Fruit fly (Drosophila melanogaster): ENCODE results near the gene CG13293.

CG13293 gene

dm6 chr3L:6071454-6072189 is 11.1 kb upstream of the CG13293 start, which contains the start of gene CG6602 (continued):
- TF ChIP-seq sens (GFP tag) (peak; percentile 90), NC2α (GFP tag; optimal IDR thresholded peaks at IDR 0.05) (no peak), CG10979 (tag; optimal IDR thresholded peaks at IDR 0.05) (peak; percentile 60), CG3995 (GFP tag; optimal IDR thresholded peaks at IDR 0.05) (peak; percentile 38), CG10267 (tag; optimal IDR thresholded peaks at IDR 0.05) (peak; percentile 55), CG14860 (GFP tag; IDR thresholded peaks at IDR 0.05; ENCODE audit: partially characterized antibody) (no peak), ranshi (GFP tag; IDR thresholded peaks at IDR 0.05) (peak; percentile 83), CG11504 (tag; optimal IDR thresholded peaks at IDR 0.05) (peak; percentile 76), CG3407 (GFP tag; optimal IDR thresholded peaks at IDR 0.05) (peak; percentile 41), CG12659 (GFP tag; optimal IDR thresholded peaks at IDR 0.05) (peak; percentile 56), fd64A (GFP tag; optimal IDR thresholded peaks at IDR 0.05) (no peak), gce (GFP tag; IDR thresholded peaks at IDR 0.05) (peak; percentile 50; the same call in 1 of the 3 replicates), HLHmδ (GFP tag; optimal IDR thresholded peaks at IDR 0.05) (no peak), Bdp1 (GFP tag; optimal IDR thresholded peaks at IDR 0.05) (no peak), tx (GFP tag; optimal IDR thresholded peaks at IDR 0.05) (no peak), D (optimal IDR thresholded peaks at IDR 0.05) (no peak), D (GFP tag; optimal IDR thresholded peaks at IDR 0.05) (peak; percentile 67), Eip74EF (GFP tag; optimal IDR thresholded peaks at IDR 0.05) (no peak), Dref (GFP tag; IDR thresholded peaks at IDR 0.05) (no peak), CoRest (tag; optimal IDR thresholded peaks at IDR 0.05) (peak; percentile 53), pan (optimal IDR thresholded peaks at IDR 0.05) (no peak), pan (GFP tag; optimal IDR thresholded peaks at IDR 0.05 in 1 of 2, IDR thresholded peaks at IDR 0.05 in 1 of 2) (peak in 1 of 2 experiments; percentile 88), Hey (tag; optimal IDR thresholded peaks at IDR 0.05) (no peak), slp2 (GFP tag; optimal IDR thresholded peaks at IDR 0.05) (peak; percentile 53), Spps (tag; optimal IDR thresholded peaks at IDR 0.05) (no peak), btn (GFP tag; optimal IDR thresholded peaks at IDR 0.05) (no peak), CG11560 (tag; IDR thresholded peaks at IDR 0.05) (no peak; the same call in 2 of the 3 replicates), Atf6 (GFP tag; IDR thresholded peaks at IDR 0.05) (peak; percentile 17; the same call in 1 of the 2 replicates), CG42726 (GFP tag; IDR thresholded peaks at IDR 0.05; ENCODE audit: partially characterized antibody) (peak; percentile 7; the same call in 1 of the 2 replicates), Ptx1 (GFP tag; IDR thresholded peaks at IDR 0.05) (peak; percentile 81), wor (GFP tag; IDR thresholded peaks at IDR 0.05) (no peak), Hand (GFP tag; optimal IDR thresholded peaks at IDR 0.05) (no peak), CG16863 (GFP tag; optimal IDR thresholded peaks at IDR 0.05) (no peak), CG11247 (GFP tag; IDR thresholded peaks at IDR 0.05) (peak; percentile 71), CG11398 (GFP tag; optimal IDR thresholded peaks at IDR 0.05) (no peak), CG4730 (GFP tag; IDR thresholded peaks at IDR 0.05) (peak; percentile 45), fd102C (GFP tag; optimal IDR thresholded peaks at IDR 0.05) (peak; percentile 10), CG30403 (GFP tag; optimal IDR thresholded peaks at IDR 0.05) (peak; percentile 26), NC2β (GFP tag; optimal IDR thresholded peaks at IDR 0.05) (peak; percentile 53), Rfx (GFP tag; IDR thresholded peaks at IDR 0.05) (peak; percentile 89), BtbVII (GFP tag; optimal IDR thresholded peaks at IDR 0.05) (peak; percentile 65), emc (GFP tag; optimal IDR thresholded peaks at IDR 0.05) (peak; percentile 62), CG6813 (GFP tag; optimal IDR thresholded peaks at IDR 0.05) (peak; percentile 74), p53 (GFP tag; optimal IDR thresholded peaks at IDR 0.05) (peak; percentile 34), al (GFP tag; IDR thresholded peaks at IDR 0.05) (peak; percentile 68), ro (GFP tag; IDR thresholded peaks at IDR 0.05) (peak; percentile 23; the same call in 1 of the 2 replicates), Adf1 (GFP tag; IDR thresholded peaks at IDR 0.05) (no peak), Scr (GFP tag; IDR thresholded peaks at IDR 0.05; ENCODE audit: partially characterized antibody) (no peak), H2.0 (GFP tag; IDR thresholded peaks at IDR 0.05) (peak; percentile 60), HmgZ (tag; optimal IDR thresholded peaks at IDR 0.05) (peak; percentile 37)
